Fruit fly (Drosophila melanogaster) whole organism, prepupa: ENCODE results near the gene plh.

Source experiments
- Blimp-1 ChIP-seq: fragments of 200-800 bp; sonication (Bioruptor generic); optimal IDR thresholded peaks from 3 replicates; lab custom pipeline; 2017; ENCODE audit warnings: missing biosample characterization, missing genetic modification characterization, mild to moderate bottlenecking, moderate library complexity, missing genetic modification reagents
- CG10631 ChIP-seq: fragments of 200-800 bp; sonication (Bioruptor generic); optimal IDR thresholded peaks from 2 replicates; lab custom pipeline; 2016; ENCODE audit warnings: missing biosample characterization, missing genetic modification characterization
- CG10669 ChIP-seq: fragments of 200-800 bp; sonication (Bioruptor generic); optimal IDR thresholded peaks from 3 replicates; lab custom pipeline; 2018; ENCODE audit warnings: missing biosample characterization, mild to moderate bottlenecking, missing genetic modification characterization, moderate library complexity
- CG11294 ChIP-seq: fragments of 200-800 bp; sonication (Bioruptor generic); IDR thresholded peaks from 2 replicates; pipeline ENCODE4 v1.3.6; 2022; ENCODE audit warnings: missing biosample characterization, missing genetic modification characterization
- CG11762 ChIP-seq: fragments of 200-800 bp; sonication (Bioruptor generic); optimal IDR thresholded peaks from 3 replicates; lab custom pipeline; 2016; ENCODE audit warnings: missing biosample characterization, missing genetic modification characterization; ENCODE audit not compliant: insufficient read depth
- CG1621 ChIP-seq: fragments of 200-800 bp; sonication (Bioruptor generic); optimal IDR thresholded peaks from 3 replicates; lab custom pipeline; 2018; ENCODE audit warnings: missing biosample characterization, mild to moderate bottlenecking, missing genetic modification characterization
- CG16779 ChIP-seq: fragments of 200-800 bp; sonication (Bioruptor generic); optimal IDR thresholded peaks from 3 replicates; lab custom pipeline; 2017; ENCODE audit warnings: missing biosample characterization, mild to moderate bottlenecking, missing genetic modification characterization
- CG3032 ChIP-seq: fragments of 200-800 bp; optimal IDR thresholded peaks from 2 replicates; lab custom pipeline; 2019; ENCODE audit warnings: missing biosample characterization, mild to moderate bottlenecking, missing genetic modification characterization, moderate library complexity
- CG31627 ChIP-seq: fragments of 200-800 bp; sonication (Bioruptor generic); optimal IDR thresholded peaks from 3 replicates; lab custom pipeline; 2016; ENCODE audit warnings: missing biosample characterization, missing genetic modification characterization
- CG32006 ChIP-seq: fragments of 200-800 bp; sonication (Bioruptor generic); optimal IDR thresholded peaks from 3 replicates; lab custom pipeline; 2017; ENCODE audit warnings: missing biosample characterization, mild to moderate bottlenecking, missing genetic modification characterization
- CG34406 ChIP-seq: fragments of 200-800 bp; sonication (Bioruptor generic); optimal IDR thresholded peaks from 3 replicates; lab custom pipeline; 2016; ENCODE audit warnings: missing biosample characterization, missing genetic modification characterization
- CG3919 ChIP-seq: fragments of 200-800 bp; sonication (Bioruptor generic); optimal IDR thresholded peaks from 3 replicates; lab custom pipeline; 2016; ENCODE audit warnings: missing biosample characterization, missing genetic modification characterization
- CG4318 ChIP-seq: fragments of 200-800 bp; sonication (Bioruptor generic); optimal IDR thresholded peaks from 3 replicates; lab custom pipeline; 2017; ENCODE audit warnings: missing biosample characterization, mild to moderate bottlenecking, missing genetic modification characterization
- CG6163 ChIP-seq: fragments of 200-800 bp; sonication (Bioruptor generic); IDR thresholded peaks from 3 replicates; pipeline ENCODE4 v1.3.6; 2022; ENCODE audit warnings: missing biosample characterization, missing genetic modification characterization
- CG6792 ChIP-seq: fragments of 200-800 bp; sonication (Bioruptor generic); optimal IDR thresholded peaks from 3 replicates; lab custom pipeline; 2016; ENCODE audit warnings: missing biosample characterization, missing genetic modification characterization
- CG6808 ChIP-seq: fragments of 200-800 bp; sonication (Bioruptor generic); optimal IDR thresholded peaks from 3 replicates; lab custom pipeline; 2017; ENCODE audit warnings: missing biosample characterization, missing genetic modification characterization, mild to moderate bottlenecking, moderate library complexity, missing genetic modification reagents
- CG6854 ChIP-seq: fragments of 200-800 bp; sonication (Bioruptor generic); optimal IDR thresholded peaks from 2 replicates; lab custom pipeline; 2017; ENCODE audit warnings: missing biosample characterization, mild to moderate bottlenecking, missing genetic modification characterization
- CG8119 ChIP-seq: fragments of 200-800 bp; sonication (Bioruptor generic); IDR thresholded peaks from 3 replicates; pipeline ENCODE4 v1.3.6; 2022; ENCODE audit warnings: missing biosample characterization, missing genetic modification characterization
- CG9139 ChIP-seq: fragments of 200-800 bp; sonication (Bioruptor generic); optimal IDR thresholded peaks from 3 replicates; lab custom pipeline; 2017; ENCODE audit warnings: missing biosample characterization, mild to moderate bottlenecking, missing genetic modification characterization
- Eip78C ChIP-seq: fragments of 200-800 bp; sonication (Bioruptor generic); peaks from one replicate; lab custom pipeline; 2016; ENCODE audit warnings: missing biosample characterization, missing genetic modification characterization
- Eip93F ChIP-seq: fragments of 200-800 bp; sonication (Bioruptor generic); optimal IDR thresholded peaks from 2 replicates; lab custom pipeline; 2016; ENCODE audit warnings: missing biosample characterization, mild to moderate bottlenecking, missing genetic modification characterization
- Ets21C ChIP-seq: fragments of 200-800 bp; sonication (Bioruptor generic); optimal IDR thresholded peaks from 3 replicates; lab custom pipeline; 2016; ENCODE audit warnings: missing biosample characterization, missing genetic modification characterization
- Hr38 ChIP-seq: sonication (Bioruptor generic); optimal IDR thresholded peaks from 2 replicates; lab custom pipeline; 2016; ENCODE audit warnings: missing biosample characterization, missing genetic modification characterization
- Hr4 ChIP-seq: fragments of 200-800 bp; sonication (Bioruptor generic); optimal IDR thresholded peaks from 3 replicates; lab custom pipeline; 2016; ENCODE audit warnings: missing biosample characterization, missing genetic modification characterization
- Lpt ChIP-seq: fragments of 200-800 bp; sonication (Bioruptor generic); optimal IDR thresholded peaks from 3 replicates; lab custom pipeline; 2016; ENCODE audit warnings: missing biosample characterization, missing genetic modification characterization
- Met ChIP-seq: fragments of 200-800 bp; sonication (Bioruptor generic); optimal IDR thresholded peaks from 3 replicates; lab custom pipeline; 2016; ENCODE audit warnings: missing biosample characterization, missing genetic modification characterization
- OdsH ChIP-seq: fragments of 200-800 bp; sonication (Bioruptor generic); optimal IDR thresholded peaks from 3 replicates; lab custom pipeline; 2016; ENCODE audit warnings: missing biosample characterization, missing genetic modification characterization
- Smox ChIP-seq: fragments of 200-800 bp; sonication (Bioruptor generic); optimal IDR thresholded peaks from 3 replicates; lab custom pipeline; 2016; ENCODE audit warnings: missing biosample characterization, missing genetic modification characterization
- Sox102F ChIP-seq: fragments of 200-800 bp; sonication (Bioruptor generic); optimal IDR thresholded peaks from 2 replicates; lab custom pipeline; 2016; ENCODE audit warnings: missing biosample characterization, mild to moderate bottlenecking, missing genetic modification characterization
- Sox15 ChIP-seq: fragments of 200-800 bp; sonication (Bioruptor generic); optimal IDR thresholded peaks from 3 replicates; lab custom pipeline; 2016; ENCODE audit warnings: missing biosample characterization, missing genetic modification characterization
- achi ChIP-seq: fragments of 200-800 bp; sonication (Bioruptor generic); optimal IDR thresholded peaks from 3 replicates; lab custom pipeline; 2016; ENCODE audit warnings: missing biosample characterization, missing genetic modification characterization
- acj6 ChIP-seq: fragments of 200-800 bp; sonication (Bioruptor generic); optimal IDR thresholded peaks from 3 replicates; lab custom pipeline; 2016; ENCODE audit warnings: missing biosample characterization, missing genetic modification characterization
- cyc ChIP-seq: fragments of 200-800 bp; sonication (Bioruptor generic); optimal IDR thresholded peaks from 3 replicates; lab custom pipeline; 2016; ENCODE audit warnings: missing biosample characterization, missing genetic modification characterization
- dac ChIP-seq: fragments of 200-800 bp; sonication (Bioruptor generic); optimal IDR thresholded peaks from 2 replicates; lab custom pipeline; 2017; ENCODE audit warnings: missing biosample characterization, mild to moderate bottlenecking, missing genetic modification characterization
- dsx ChIP-seq: fragments of 200-800 bp; optimal IDR thresholded peaks from 3 replicates; lab custom pipeline; 2019; ENCODE audit warnings: missing biosample characterization, mild to moderate bottlenecking, missing genetic modification characterization, moderate library complexity; ENCODE audit not compliant: poor library complexity, severe bottlenecking
- eg ChIP-seq: fragments of 200-800 bp; sonication (Bioruptor generic); IDR thresholded peaks from 3 replicates; pipeline ENCODE4 v1.3.6; 2022; ENCODE audit warnings: missing biosample characterization, missing genetic modification characterization
- esn ChIP-seq: fragments of 200-800 bp; sonication (Bioruptor generic); optimal IDR thresholded peaks from 2 replicates; lab custom pipeline; 2016; ENCODE audit warnings: missing biosample characterization, mild to moderate bottlenecking, missing genetic modification characterization, moderate library complexity
- fd59A ChIP-seq: fragments of 200-800 bp; sonication (Bioruptor generic); optimal IDR thresholded peaks from 2 replicates; lab custom pipeline; 2017; ENCODE audit warnings: missing biosample characterization, mild to moderate bottlenecking, missing genetic modification characterization, missing genetic modification reagents
- fd85E ChIP-seq: fragments of 200-800 bp; sonication (Bioruptor generic); optimal IDR thresholded peaks from 3 replicates; lab custom pipeline; 2016; ENCODE audit warnings: missing biosample characterization, missing genetic modification characterization
- fkh ChIP-seq: fragments of 200-800 bp; sonication (Bioruptor generic); optimal IDR thresholded peaks from 3 replicates; lab custom pipeline; 2017; ENCODE audit warnings: missing biosample characterization, mild to moderate bottlenecking, missing genetic modification characterization, moderate library complexity
- net ChIP-seq: fragments of 200-800 bp; sonication (Bioruptor generic); optimal IDR thresholded peaks from 3 replicates; lab custom pipeline; 2016; ENCODE audit warnings: missing biosample characterization, missing genetic modification characterization
- pdm3 ChIP-seq: fragments of 200-800 bp; sonication (Bioruptor generic); optimal IDR thresholded peaks from 3 replicates; lab custom pipeline; 2016; ENCODE audit warnings: missing biosample characterization, missing genetic modification characterization
- salr ChIP-seq, 2 experiments: fragments of 200-800 bp; sonication (Bioruptor generic); optimal IDR thresholded peaks; 3 replicates each; lab custom pipeline; 2016 to 2018; ENCODE audit warnings: missing biosample characterization in 2 of 2, missing genetic modification characterization in 2 of 2, mild to moderate bottlenecking in 1 of 2
- spab ChIP-seq: fragments of 200-800 bp; sonication (Bioruptor generic); optimal IDR thresholded peaks from 2 replicates; lab custom pipeline; 2017; ENCODE audit warnings: missing biosample characterization, mild to moderate bottlenecking, missing genetic modification characterization, missing genetic modification reagents
- ss ChIP-seq, 2 experiments: fragments of 200-800 bp; sonication (Bioruptor generic); optimal IDR thresholded peaks; 2 replicates in 1 of 2; 3 replicates in 1 of 2; lab custom pipeline; 2017 to 2018; ENCODE audit warnings: mild to moderate bottlenecking in 2 of 2, missing biosample characterization in 2 of 2, missing genetic modification characterization in 2 of 2, moderate library complexity in 1 of 2
- svp ChIP-seq: fragments of 200-800 bp; sonication (Bioruptor generic); peaks from one replicate; lab custom pipeline; 2016; ENCODE audit warnings: missing biosample characterization, missing genetic modification characterization
- topi ChIP-seq: fragments of 200-800 bp; sonication (Bioruptor generic); optimal IDR thresholded peaks from 3 replicates; lab custom pipeline; 2016; ENCODE audit warnings: missing biosample characterization, missing genetic modification characterization
- vri ChIP-seq: fragments of 200-800 bp; sonication (Bioruptor generic); optimal IDR thresholded peaks from 3 replicates; lab custom pipeline; 2016; ENCODE audit warnings: missing biosample characterization, mild to moderate bottlenecking, missing genetic modification characterization

plh gene

DNA sequence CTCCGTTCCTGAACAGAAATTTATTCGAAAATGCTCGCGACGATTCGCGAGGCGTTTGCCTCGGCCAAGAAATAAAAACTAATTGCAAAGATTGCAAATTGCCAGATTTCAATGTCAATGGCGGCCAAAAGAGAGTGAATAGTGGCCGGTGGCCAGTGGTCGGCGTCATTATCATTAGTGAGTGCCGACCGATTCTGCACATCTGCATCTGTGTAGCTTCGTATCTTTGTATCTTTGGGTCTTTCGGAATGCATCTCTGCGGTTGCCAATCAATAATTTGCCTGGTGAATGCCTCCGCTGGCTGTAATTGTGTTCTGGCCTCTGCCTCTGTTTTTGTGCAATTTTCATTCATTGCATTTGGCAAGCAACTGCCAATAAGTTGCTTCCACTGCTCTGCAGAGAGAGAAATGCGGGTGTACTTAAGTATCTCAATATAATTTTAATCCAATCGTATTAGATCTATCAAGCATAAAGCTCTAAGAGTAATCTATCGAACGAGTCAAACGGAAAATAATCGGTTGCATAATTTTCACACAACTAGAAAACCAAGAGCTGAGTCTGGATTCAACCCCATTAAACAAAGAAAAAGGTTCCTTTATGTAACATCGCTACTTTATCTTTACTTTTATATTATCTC, at the start of gene plh (continued):
- no peak for TF ChIP-seq CG10631 (GFP tag; lab: Kevin White, UChicago)
- TF ChIP-seq CG6854 (GFP tag; lab: Kevin White, UChicago), result no peak
- no peak for TF ChIP-seq CG3919 (GFP tag; lab: Kevin White, UChicago)
- TF ChIP-seq CG6808 (GFP tag; lab: Kevin White, UChicago), result no peak
- no peak for TF ChIP-seq Blimp-1 (GFP tag; lab: Kevin White, UChicago)
- TF ChIP-seq, all 60 proteins: peak for 7

DNA sequence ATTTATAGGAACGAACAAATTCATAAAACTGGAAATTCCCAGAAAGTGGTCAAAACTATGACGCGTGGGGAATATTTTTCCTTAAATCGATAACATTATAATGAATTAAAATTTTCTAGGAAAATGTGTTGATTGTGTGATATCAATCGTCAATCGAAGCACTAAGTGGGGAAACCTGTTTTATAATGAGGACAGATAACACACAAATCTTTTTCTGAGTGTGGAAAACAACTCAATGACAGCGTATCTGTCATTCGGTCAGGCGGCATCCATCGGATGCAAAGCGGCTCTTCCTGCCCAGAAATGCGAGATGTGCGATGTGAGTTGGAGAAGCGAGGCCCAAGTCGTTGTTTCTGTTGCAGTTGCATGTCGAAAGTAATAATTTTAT, 49.4 kb upstream of the plh start:
- peak; percentile 72 for TF ChIP-seq Hr4
- peak; percentile 62 for TF ChIP-seq CG6163
- TF ChIP-seq fd59A, result peak; percentile 34
- peak; percentile 74 for TF ChIP-seq cyc (GFP tag; lab: Kevin White, UChicago)
- TF ChIP-seq OdsH (GFP tag; lab: Kevin White, UChicago), result peak; percentile 67
- peak; percentile 76 for TF ChIP-seq CG31627 (GFP tag; lab: Kevin White, UChicago)
- TF ChIP-seq CG1621 (tag; lab: Kevin White, UChicago), result peak; percentile 27
- TF ChIP-seq CG6808 (GFP tag; lab: Kevin White, UChicago), result peak; percentile 32
- TF ChIP-seq svp (GFP tag; lab: Kevin White, UChicago), result peak; percentile 84
- TF ChIP-seq CG34406, result peak; percentile 69
- TF ChIP-seq CG10669 (GFP tag; lab: Kevin White, UChicago), result peak; percentile 70
- TF ChIP-seq Sox102F (GFP tag; lab: Kevin White, UChicago), result peak; percentile 77
- peak; percentile 54 for TF ChIP-seq dsx (GFP tag; lab: Kevin White, UChicago)
- TF ChIP-seq CG10631 (GFP tag; lab: Kevin White, UChicago), result peak; percentile 61
- peak; percentile 51 for TF ChIP-seq CG6792 (GFP tag; lab: Kevin White, UChicago)
- TF ChIP-seq vri, result peak; percentile 16
- TF ChIP-seq eg (GFP tag; lab: Robert Waterston, UW), result peak; percentile 48
- TF ChIP-seq CG8119 (GFP tag; lab: Robert Waterston, UW), result 0 out of 3 replicates have a peak, but pooled peaks have one; percentile 26
- peak; percentile 61 for TF ChIP-seq CG32006
- peak; percentile 73 for TF ChIP-seq Smox (GFP tag; lab: Kevin White, UChicago)
- TF ChIP-seq acj6 (GFP tag; lab: Kevin White, UChicago), result peak; percentile 70
- TF ChIP-seq Sox15 (GFP tag; lab: Kevin White, UChicago), result peak; percentile 66
- peak in 1 of 2 experiments; percentile 34 for TF ChIP-seq ss (GFP tag; optimal IDR thresholded peaks at IDR 0.05; lab: Kevin White, UChicago)
- peak; percentile 30 for TF ChIP-seq CG9139
- peak; percentile 81 for TF ChIP-seq Met (GFP tag; lab: Kevin White, UChicago)
- TF ChIP-seq esn (GFP tag; lab: Kevin White, UChicago), result peak; percentile 76
- peak in 1 of 2 experiments; percentile 36 for TF ChIP-seq salr (GFP tag; optimal IDR thresholded peaks at IDR 0.05; lab: Kevin White, UChicago)
- no peak for TF ChIP-seq CG16779
- peak; percentile 60 for TF ChIP-seq CG3032 (tag; lab: Kevin White, UChicago)
- peak; percentile 50 for TF ChIP-seq net
- TF ChIP-seq CG3919 (GFP tag; lab: Kevin White, UChicago), result peak; percentile 80
- peak; percentile 81 for TF ChIP-seq topi (GFP tag; lab: Kevin White, UChicago)
- peak; percentile 74 for TF ChIP-seq pdm3 (GFP tag; lab: Kevin White, UChicago)
- TF ChIP-seq CG4318 (GFP tag; lab: Kevin White, UChicago), result peak; percentile 41
- peak; percentile 68 for TF ChIP-seq achi (GFP tag; lab: Kevin White, UChicago)
- no peak for TF ChIP-seq dac (GFP tag; lab: Kevin White, UChicago)
- TF ChIP-seq spab (GFP tag; lab: Kevin White, UChicago), result peak; percentile 58
- TF ChIP-seq Eip78C (GFP tag; lab: Kevin White, UChicago), result peak; percentile 97
- TF ChIP-seq Ets21C (GFP tag; lab: Kevin White, UChicago), result peak; percentile 60
- no peak for TF ChIP-seq Eip93F (GFP tag; lab: Kevin White, UChicago)
- TF ChIP-seq CG11762, result peak; percentile 65
- TF ChIP-seq Lpt (GFP tag; lab: Kevin White, UChicago), result no peak
- no peak for TF ChIP-seq CG6854 (GFP tag; lab: Kevin White, UChicago)
- TF ChIP-seq fkh (GFP tag; lab: Kevin White, UChicago), result no peak
- TF ChIP-seq fd85E (GFP tag; lab: Kevin White, UChicago), result peak; percentile 30
- no peak for TF ChIP-seq Hr38
- TF ChIP-seq CG11294, result no peak
